Fruit fly (Drosophila melanogaster) whole organism, pupa: ENCODE data around the gene ckd.
A peak's percentile ranks its signal among the peaks of the same experiment; 100 is the strongest.

Experiments
- CG10348 ChIP-seq: fragments of 200-800 bp; sonication (Bioruptor generic); IDR thresholded peaks from 2 replicates; pipeline ENCODE4 v1.3.6; 2022; ENCODE audit warnings: missing biosample characterization, missing genetic modification characterization
- CG12605 ChIP-seq: fragments of 200-800 bp; sonication (Bioruptor generic); IDR thresholded peaks from 2 replicates; pipeline ENCODE4 v1.3.6; 2022; ENCODE audit warnings: missing biosample characterization, missing genetic modification characterization
- CG13204 ChIP-seq: fragments of 200-800 bp; sonication (Bioruptor generic); optimal IDR thresholded peaks from 2 replicates; lab custom pipeline; 2018; ENCODE audit warnings: missing biosample characterization, mild to moderate bottlenecking, missing genetic modification characterization, moderate library complexity
- CG14655 ChIP-seq: fragments of 200-800 bp; sonication (Bioruptor generic); optimal IDR thresholded peaks from 3 replicates; lab custom pipeline; 2017; ENCODE audit warnings: mild to moderate bottlenecking, missing biosample characterization, missing genetic modification reagents, missing genetic modification characterization
- CG15710 ChIP-seq: fragments of 200-800 bp; sonication (Bioruptor generic); optimal IDR thresholded peaks from 2 replicates; lab custom pipeline; 2018; ENCODE audit warnings: missing biosample characterization, mild to moderate bottlenecking, missing genetic modification characterization, moderate library complexity
- CG17806 ChIP-seq: fragments of 200-800 bp; sonication (Bioruptor generic); optimal IDR thresholded peaks from 2 replicates; lab custom pipeline; 2018; ENCODE audit warnings: missing biosample characterization, mild to moderate bottlenecking, missing genetic modification characterization, moderate library complexity
- CG32121 ChIP-seq: fragments of 200-800 bp; sonication (Bioruptor generic); IDR thresholded peaks from 2 replicates; pipeline ENCODE4 v1.3.6; 2022; ENCODE audit warnings: missing biosample characterization, missing genetic modification characterization
- CG34367 ChIP-seq: fragments of 200-800 bp; sonication (Bioruptor generic); optimal IDR thresholded peaks from 2 replicates; lab custom pipeline; 2018; ENCODE audit warnings: missing biosample characterization, mild to moderate bottlenecking, missing genetic modification characterization
- CG4496 ChIP-seq: fragments of 200-800 bp; sonication (Bioruptor generic); IDR thresholded peaks from 3 replicates; pipeline ENCODE4 v1.3.6; 2022; ENCODE audit warnings: missing biosample characterization, missing genetic modification characterization
- CG8159 ChIP-seq: fragments of 200-800 bp; sonication (Bioruptor generic); optimal IDR thresholded peaks from 3 replicates; lab custom pipeline; 2018; ENCODE audit warnings: missing biosample characterization, mild to moderate bottlenecking, missing genetic modification characterization, moderate library complexity
- CG8301 ChIP-seq: fragments of 200-800 bp; sonication (Bioruptor generic); optimal IDR thresholded peaks from 2 replicates; lab custom pipeline; 2018; ENCODE audit warnings: missing biosample characterization, mild to moderate bottlenecking, missing genetic modification characterization
- CG9948 ChIP-seq: fragments of 200-800 bp; sonication (Bioruptor generic); optimal IDR thresholded peaks from 2 replicates; lab custom pipeline; 2018; ENCODE audit warnings: missing biosample characterization, mild to moderate bottlenecking, missing genetic modification characterization, moderate library complexity
- D1 ChIP-seq: fragments of 200-800 bp; sonication (Bioruptor generic); optimal IDR thresholded peaks from 2 replicates; lab custom pipeline; 2018; ENCODE audit warnings: missing biosample characterization, mild to moderate bottlenecking, missing genetic modification characterization, moderate library complexity
- EcR ChIP-seq: fragments of 200-800 bp; sonication (Bioruptor generic); optimal IDR thresholded peaks from 3 replicates; lab custom pipeline; 2019; ENCODE audit warnings: missing biosample characterization, missing genetic modification characterization, mild to moderate bottlenecking, moderate library complexity, missing genetic modification reagents
- Ets98B ChIP-seq: fragments of 200-800 bp; sonication (Bioruptor generic); IDR thresholded peaks from 2 replicates; pipeline ENCODE4 v1.3.6; 2022; ENCODE audit warnings: missing biosample characterization, missing genetic modification characterization
- Pif1A ChIP-seq: fragments of 200-800 bp; sonication (Bioruptor generic); optimal IDR thresholded peaks from 3 replicates; lab custom pipeline; 2016; ENCODE audit warnings: missing biosample characterization, missing genetic modification characterization
- Pif1B ChIP-seq: fragments of 200-800 bp; sonication (Bioruptor generic); optimal IDR thresholded peaks from 3 replicates; lab custom pipeline; 2016; ENCODE audit warnings: missing biosample characterization, missing genetic modification characterization
- Snoo ChIP-seq: fragments of 200-800 bp; sonication (Bioruptor generic); optimal IDR thresholded peaks from 3 replicates; lab custom pipeline; 2017; ENCODE audit warnings: missing biosample characterization, mild to moderate bottlenecking, missing genetic modification characterization, inconsistent platforms
- fd96Ca ChIP-seq: fragments of 200-800 bp; sonication (Bioruptor generic); IDR thresholded peaks from 3 replicates; pipeline ENCODE4 v1.3.6; 2022; ENCODE audit warnings: missing biosample characterization, missing genetic modification characterization
- gl ChIP-seq: fragments of 200-800 bp; sonication (Bioruptor generic); optimal IDR thresholded peaks from 2 replicates; lab custom pipeline; 2018; ENCODE audit warnings: missing biosample characterization, mild to moderate bottlenecking, missing genetic modification characterization
- rn ChIP-seq: fragments of 200-800 bp; sonication (Bioruptor generic); IDR thresholded peaks from 2 replicates; pipeline ENCODE4 v1.3.6; 2022; ENCODE audit warnings: missing biosample characterization, missing genetic modification characterization

The ckd gene

dm6 chr3L:3244244-3245144 lies 13.2 kb upstream of the ckd start, which contains the start of gene CG12078:
CG12078 (minus strand) TSS chr3L:3244294.
- TF ChIP-seq CG17806 (tag; lab: Kevin White, UChicago) (no peak), CG10348 (GFP tag; lab: Robert Waterston, UW) (no peak), CG34367 (tag; lab: Kevin White, UChicago) (no peak), CG8159 (tag; lab: Kevin White, UChicago) (peak; percentile 16), Pif1A (GFP tag; lab: Kevin White, UChicago) (peak; percentile 7), EcR (GFP tag; lab: Kevin White, UChicago) (peak; percentile 93), CG8301 (no peak), CG9948 (tag; lab: Kevin White, UChicago) (peak; percentile 23), gl (tag; lab: Kevin White, UChicago) (no peak)

dm6 chr3L:3245189-3245588 lies 12.5 kb upstream of the ckd start:
- TF ChIP-seq CG15710 (tag; lab: Kevin White, UChicago) = peak; percentile 95
- peak; percentile 92 for TF ChIP-seq CG34367 (tag; lab: Kevin White, UChicago)
- peak; percentile 81 for TF ChIP-seq D1 (tag; lab: Kevin White, UChicago)
- peak; percentile 42; the same call in 1 of the 2 replicates for TF ChIP-seq CG12605 (GFP tag; lab: Robert Waterston, UW)
- TF ChIP-seq Pif1B (GFP tag; lab: Kevin White, UChicago) = peak; percentile 84
- peak; percentile 100 for TF ChIP-seq CG8159 (tag; lab: Kevin White, UChicago)
- TF ChIP-seq CG10348 (GFP tag; lab: Robert Waterston, UW) = no peak
- TF ChIP-seq fd96Ca (GFP tag; lab: Robert Waterston, UW) = no peak
- peak; percentile 57; the same call in 2 of the 3 replicates for TF ChIP-seq CG4496 (GFP tag; lab: Robert Waterston, UW)
- no peak for TF ChIP-seq Ets98B
- TF ChIP-seq Snoo = peak; percentile 90
- no peak for TF ChIP-seq CG32121 (GFP tag; lab: Robert Waterston, UW)
- no peak for TF ChIP-seq EcR (GFP tag; lab: Kevin White, UChicago)
- TF ChIP-seq CG13204 (GFP tag; lab: Kevin White, UChicago) = peak; percentile 85
- TF ChIP-seq rn (GFP tag; lab: Robert Waterston, UW) = no peak
- peak; percentile 82 for TF ChIP-seq CG9948 (tag; lab: Kevin White, UChicago)
- peak; percentile 55 for TF ChIP-seq CG8301
- peak; percentile 72 for TF ChIP-seq CG14655
- peak; percentile 79 for TF ChIP-seq Pif1A (GFP tag; lab: Kevin White, UChicago)
- peak; percentile 65 for TF ChIP-seq gl (tag; lab: Kevin White, UChicago)
- TF ChIP-seq CG17806 (tag; lab: Kevin White, UChicago) = peak; percentile 88

- peak; percentile 100 for TF ChIP-seq gl (tag; lab: Kevin White, UChicago)
- TF ChIP-seq CG9948 (tag; lab: Kevin White, UChicago) = peak; percentile 96
- 0 out of 2 replicates have a peak, but pooled peaks have one; percentile 27 for TF ChIP-seq CG10348 (GFP tag; lab: Robert Waterston, UW)
- TF ChIP-seq fd96Ca (GFP tag; lab: Robert Waterston, UW) = peak; percentile 96
- peak; percentile 99 for TF ChIP-seq Pif1A (GFP tag; lab: Kevin White, UChicago)
- TF ChIP-seq CG4496 (GFP tag; lab: Robert Waterston, UW) = peak; percentile 97
- TF ChIP-seq Pif1B (GFP tag; lab: Kevin White, UChicago) = peak; percentile 99
- peak; percentile 99 for TF ChIP-seq CG13204 (GFP tag; lab: Kevin White, UChicago)
- TF ChIP-seq rn (GFP tag; lab: Robert Waterston, UW) = peak; percentile 91
- TF ChIP-seq CG32121 (GFP tag; lab: Robert Waterston, UW) = peak; percentile 92
- peak; percentile 98 for TF ChIP-seq CG34367 (tag; lab: Kevin White, UChicago)
- TF ChIP-seq Snoo = peak; percentile 99
- TF ChIP-seq Ets98B = peak; percentile 94
- TF ChIP-seq CG8159 (tag; lab: Kevin White, UChicago) = peak; percentile 99
- peak; percentile 98 for TF ChIP-seq CG17806 (tag; lab: Kevin White, UChicago)
- peak; percentile 99 for TF ChIP-seq CG15710 (tag; lab: Kevin White, UChicago)
- peak; percentile 99 for TF ChIP-seq CG12605 (GFP tag; lab: Robert Waterston, UW)
- TF ChIP-seq CG14655 = peak; percentile 96
- peak; percentile 87 for TF ChIP-seq CG8301
- peak; percentile 97 for TF ChIP-seq D1 (tag; lab: Kevin White, UChicago)
- peak; percentile 100 for TF ChIP-seq EcR (GFP tag; lab: Kevin White, UChicago)
Measured at dm6 chr3L:3246378-3247129, 11.1 kb upstream of the ckd start.

dm6 chr3L:3247130-3248065 lies 10.3 kb upstream of the ckd start, which contains the start of gene CG43389:
CG43389 (plus strand) TSS chr3L:3248015.
- TF ChIP-seq CG15710 (tag; lab: Kevin White, UChicago) (peak; percentile 96), Ets98B (peak; percentile 81), D1 (tag; lab: Kevin White, UChicago) (peak; percentile 43), EcR (GFP tag; lab: Kevin White, UChicago) (peak; percentile 86), CG8159 (tag; lab: Kevin White, UChicago) (peak; percentile 92), Snoo (peak; percentile 97), CG4496 (GFP tag; lab: Robert Waterston, UW) (peak; percentile 77), CG13204 (GFP tag; lab: Kevin White, UChicago) (peak; percentile 82), Pif1B (GFP tag; lab: Kevin White, UChicago) (peak; percentile 76), CG9948 (tag; lab: Kevin White, UChicago) (peak; percentile 85), CG32121 (GFP tag; lab: Robert Waterston, UW) (peak; percentile 74; the same call in 1 of the 2 replicates), CG10348 (GFP tag; lab: Robert Waterston, UW) (peak; percentile 64), gl (tag; lab: Kevin White, UChicago) (peak; percentile 90), Pif1A (GFP tag; lab: Kevin White, UChicago) (peak; percentile 82), CG12605 (GFP tag; lab: Robert Waterston, UW) (peak; percentile 27; the same call in 1 of the 2 replicates), CG34367 (tag; lab: Kevin White, UChicago) (peak; percentile 92), rn (GFP tag; lab: Robert Waterston, UW) (peak; percentile 53), CG17806 (tag; lab: Kevin White, UChicago) (peak; percentile 88), CG14655 (peak; percentile 76), fd96Ca (GFP tag; lab: Robert Waterston, UW) (peak; percentile 83; the same call in 2 of the 3 replicates), CG8301 (peak; percentile 56)
